Worm (Caenorhabditis elegans) whole organism, L4/young adult: ENCODE measurements around the gene epic-1.

Experiments used
- W03F9.2 ChIP-seq: fragments of 150-350 bp; optimal IDR thresholded peaks from 2 replicates; lab custom pipeline; 2014; ENCODE audit warnings: missing biosample characterization, missing genetic modification characterization
- dao-5 ChIP-seq: sonication (generic microtip); optimal IDR thresholded peaks from 2 replicates; lab custom pipeline; 2016; ENCODE audit warnings: missing genotype, missing genetic modification characterization, moderate library complexity, missing compliant biosample characterization
- him-1 ChIP-seq: sonication (generic microtip); optimal IDR thresholded peaks from 2 replicates; lab custom pipeline; 2016; ENCODE audit warnings: missing genotype, missing genetic modification reagents, missing genetic modification characterization, missing compliant biosample characterization

DNA sequence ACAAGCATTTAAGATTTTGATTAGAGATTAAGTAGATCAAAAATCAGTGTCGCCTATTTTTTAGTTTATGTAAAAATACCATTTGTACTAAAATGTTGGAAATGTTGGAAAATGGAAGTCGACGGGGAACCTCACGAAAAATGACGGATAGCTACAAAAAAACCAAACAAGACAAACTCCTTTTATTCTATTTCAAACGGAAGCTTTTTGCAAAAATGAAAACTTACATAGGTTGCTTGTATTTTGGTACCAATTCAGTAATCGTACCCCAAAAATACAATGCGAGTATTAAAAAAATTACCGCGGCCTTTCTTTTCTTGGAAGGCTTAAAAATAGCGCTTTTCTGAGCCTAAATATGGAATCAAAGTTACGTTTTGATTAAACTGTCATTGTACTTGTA, 17.7 kb downstream of the epic-1 start:
- TF ChIP-seq W03F9.2 (tag; lab: Kevin White, UChicago) (no peak), him-1 (no peak), dao-5 (tag; lab: Kevin White, UChicago) (no peak)
